Worm (Caenorhabditis elegans) whole organism, L4 larva: ENCODE results near the gene C01B10.9.

Experiments
- F26F4.8 ChIP-seq: fragments of 200-800 bp; sonication (Bioruptor generic); conservative IDR thresholded peaks from 2 replicates; pipeline ENCODE4 v1.3.6; 2022; ENCODE audit warnings: missing genetic modification characterization, missing compliant biosample characterization
- F37D6.2 ChIP-seq: sonication (generic microtip); optimal IDR thresholded peaks from 2 replicates; lab custom pipeline; 2016; ENCODE audit warnings: mild to moderate bottlenecking, missing genetic modification characterization, missing compliant biosample characterization
- F44E2.7 ChIP-seq: fragments of 200-800 bp; sonication (Bioruptor generic); IDR thresholded peaks from 2 replicates; pipeline ENCODE4 v2.1.2; 2022; ENCODE audit warnings: missing genetic modification characterization, missing compliant biosample characterization
- F49E8.2 ChIP-seq: sonication (generic microtip); optimal IDR thresholded peaks from 2 replicates; lab custom pipeline; 2016; ENCODE audit warnings: missing compliant biosample characterization, mild to moderate bottlenecking, missing genetic modification characterization, borderline replicate concordance
- Y105C5A.15 ChIP-seq: fragments of 200-800 bp; sonication (Bioruptor generic); IDR thresholded peaks from 2 replicates; pipeline ENCODE4 v1.3.6; 2022; ENCODE audit warnings: missing genetic modification characterization, missing compliant biosample characterization
- Y5F2A.4 ChIP-seq: fragments of 200-800 bp; sonication (Bioruptor generic); optimal IDR thresholded peaks from 2 replicates; lab custom pipeline; 2018; ENCODE audit warnings: mild to moderate bottlenecking, missing genetic modification characterization, missing compliant biosample characterization
- Y75B8A.6 ChIP-seq: fragments of 200-800 bp; sonication (Bioruptor generic); IDR thresholded peaks from 2 replicates; pipeline ENCODE4 v1.3.6; 2022; ENCODE audit warnings: missing genetic modification reagents, missing genetic modification characterization, missing compliant biosample characterization
- aha-1 ChIP-seq: fragments of 150-350 bp; peaks from one replicate; lab custom pipeline; 2014; ENCODE audit warnings: missing biosample characterization, missing genetic modification characterization
- ama-1 ChIP-seq: fragments of 150-350 bp; optimal IDR thresholded peaks from 2 replicates; lab custom pipeline; 2014; ENCODE audit warnings: inconsistent platforms, mixed read lengths
- ceh-44 ChIP-seq: fragments of 200-800 bp; sonication (Bioruptor generic); IDR thresholded peaks from 2 replicates; pipeline ENCODE4 v1.3.6; 2022; ENCODE audit warnings: missing genetic modification reagents, missing genetic modification characterization, missing compliant biosample characterization
- ceh-82 ChIP-seq: sonication (generic microtip); optimal IDR thresholded peaks from 2 replicates; lab custom pipeline; 2017; ENCODE audit warnings: missing biosample characterization, missing genetic modification characterization
- daf-16 ChIP-seq, 3 experiments: sonication (generic microtip); optimal IDR thresholded peaks; 2 replicates each; lab custom pipeline; 2016 to 2017; ENCODE audit warnings: missing genetic modification characterization in 3 of 3, missing genetic modification reagents in 3 of 3, mild to moderate bottlenecking in 2 of 3, missing compliant biosample characterization in 2 of 3, missing biosample characterization in 1 of 3, moderate library complexity in 1 of 3
- daf-8 ChIP-seq: fragments of 200-800 bp; sonication (Bioruptor generic); IDR thresholded peaks from 2 replicates; pipeline ENCODE4 v1.3.6; 2022; ENCODE audit warnings: missing genetic modification characterization, missing compliant biosample characterization
- duxl-1 ChIP-seq: sonication (generic microtip); optimal IDR thresholded peaks from 2 replicates; lab custom pipeline; 2016; ENCODE audit warnings: mild to moderate bottlenecking, missing genetic modification characterization, moderate library complexity, missing compliant biosample characterization; ENCODE audit not compliant: poor library complexity
- egl-27 ChIP-seq: sonication (generic microtip); optimal IDR thresholded peaks from 3 replicates; lab custom pipeline; 2017; ENCODE audit warnings: missing biosample characterization, missing genetic modification reagents, missing genetic modification characterization
- hlh-11 ChIP-seq: fragments of 200-800 bp; sonication (Bioruptor generic); optimal IDR thresholded peaks from 2 replicates; lab custom pipeline; 2018; ENCODE audit warnings: mild to moderate bottlenecking, missing genetic modification characterization, missing compliant biosample characterization
- hlh-30 ChIP-seq: sonication (generic microtip); optimal IDR thresholded peaks from 2 replicates; lab custom pipeline; 2017; ENCODE audit warnings: antibody characterized with exemption, mild to moderate bottlenecking, missing genetic modification characterization, missing compliant biosample characterization; ENCODE audit not compliant: insufficient read depth
- jun-1 ChIP-seq: fragments of 150-350 bp; optimal IDR thresholded peaks from 2 replicates; lab custom pipeline; 2014; ENCODE audit warnings: missing biosample characterization, missing genetic modification reagents, missing genetic modification characterization
- mdl-1 ChIP-seq, 2 experiments: fragments of 150-350 bp in 1 of 2; sonication (generic microtip) in 1 of 2; optimal IDR thresholded peaks; 2 replicates each; lab custom pipeline; 2014 to 2017; ENCODE audit warnings: missing biosample characterization in 2 of 2, missing genetic modification characterization in 2 of 2
- mep-1 ChIP-seq: fragments of 150-350 bp; sonication (generic microtip); optimal IDR thresholded peaks from 3 replicates; lab custom pipeline; 2014; ENCODE audit warnings: missing biosample characterization, missing genetic modification characterization
- mes-2 ChIP-seq: sonication (generic microtip); optimal IDR thresholded peaks from 2 replicates; lab custom pipeline; 2016; ENCODE audit warnings: missing genotype, mild to moderate bottlenecking, missing genetic modification characterization, missing compliant biosample characterization; ENCODE audit not compliant: poor library complexity, severe bottlenecking
- mxl-3 ChIP-seq: fragments of 200-800 bp; sonication (Bioruptor generic); optimal IDR thresholded peaks from 2 replicates; lab custom pipeline; 2018; ENCODE audit warnings: mild to moderate bottlenecking, missing genetic modification characterization, missing compliant biosample characterization
- nhr-102 ChIP-seq: sonication (generic microtip); optimal IDR thresholded peaks from 2 replicates; lab custom pipeline; 2016; ENCODE audit warnings: mild to moderate bottlenecking, missing genetic modification characterization, moderate library complexity, missing compliant biosample characterization
- nhr-28 ChIP-seq: fragments of 150-350 bp; optimal IDR thresholded peaks from 2 replicates; lab custom pipeline; 2014; ENCODE audit warnings: missing biosample characterization, missing genetic modification characterization
- nhr-41 ChIP-seq: fragments of 200-800 bp; sonication (Bioruptor generic); IDR thresholded peaks from 2 replicates; pipeline ENCODE4 v1.3.6; 2022; ENCODE audit warnings: missing genetic modification reagents, missing genetic modification characterization, missing compliant biosample characterization
- nhr-77 ChIP-seq: fragments of 150-350 bp; optimal IDR thresholded peaks from 2 replicates; lab custom pipeline; 2014; ENCODE audit warnings: missing biosample characterization, missing genetic modification characterization
- sdz-12 ChIP-seq: fragments of 200-800 bp; sonication (Bioruptor generic); optimal IDR thresholded peaks from 2 replicates; lab custom pipeline; 2018; ENCODE audit warnings: mild to moderate bottlenecking, missing genetic modification characterization, missing compliant biosample characterization
- skn-1 ChIP-seq: fragments of 150-350 bp; optimal IDR thresholded peaks from 2 replicates; lab custom pipeline; 2014; ENCODE audit warnings: missing biosample characterization, missing genetic modification characterization
- snpc-1.2 ChIP-seq: fragments of 200-800 bp; sonication (Bioruptor generic); IDR thresholded peaks from 2 replicates; pipeline ENCODE4 v1.3.6; 2022; ENCODE audit warnings: missing genetic modification reagents, missing genetic modification characterization, missing compliant biosample characterization
- snpc-4 ChIP-seq: fragments of 150-350 bp; optimal IDR thresholded peaks from 2 replicates; lab custom pipeline; 2014; ENCODE audit warnings: missing biosample characterization, missing genetic modification characterization
- vab-7 ChIP-seq: fragments of 200-800 bp; sonication (Bioruptor generic); IDR thresholded peaks from 2 replicates; pipeline ENCODE4 v1.3.6; 2022; ENCODE audit warnings: missing genetic modification reagents, missing genetic modification characterization, missing compliant biosample characterization
- zag-1 ChIP-seq: fragments of 150-350 bp; optimal IDR thresholded peaks from 2 replicates; lab custom pipeline; 2014; ENCODE audit warnings: missing biosample characterization, missing genetic modification characterization
- zip-2 ChIP-seq: fragments of 150-350 bp; optimal IDR thresholded peaks from 2 replicates; lab custom pipeline; 2014; ENCODE audit warnings: missing biosample characterization, missing genetic modification characterization
- ztf-11 ChIP-seq: fragments of 150-350 bp; optimal IDR thresholded peaks from 2 replicates; lab custom pipeline; 2014; ENCODE audit warnings: missing biosample characterization, missing genetic modification characterization
- ztf-7 ChIP-seq: fragments of 150-350 bp; optimal IDR thresholded peaks from 2 replicates; lab custom pipeline; 2014; ENCODE audit warnings: missing biosample characterization, missing genetic modification characterization

The C01B10.9 gene

DNA sequence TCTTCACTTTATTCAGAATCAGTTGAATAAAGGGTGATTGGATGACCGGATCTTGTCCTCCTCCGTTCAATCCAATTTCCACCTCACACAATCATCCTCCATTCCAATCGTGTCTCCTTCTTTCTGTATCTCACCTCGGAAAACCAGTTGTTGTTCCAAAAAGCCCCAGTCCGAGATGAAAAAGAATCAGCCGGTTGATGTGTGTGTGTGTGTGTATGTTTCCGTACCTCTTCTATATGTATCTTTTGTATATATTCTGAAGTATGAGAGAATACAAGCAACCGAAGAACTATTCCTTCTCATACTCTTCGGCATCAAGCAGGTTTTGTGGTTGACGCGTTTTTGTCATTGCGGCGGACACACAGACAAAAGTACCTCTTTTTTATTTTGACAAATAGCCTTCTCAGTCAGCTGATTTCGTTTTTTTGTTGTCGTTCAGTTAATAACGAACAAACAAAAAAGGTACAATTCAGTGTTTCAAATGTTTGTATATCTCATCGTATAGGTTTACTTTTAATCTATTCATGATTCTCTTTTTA, 21.7 kb downstream of the C01B10.9 start (continued):
- peak; percentile 61 for TF ChIP-seq hlh-11

DNA sequence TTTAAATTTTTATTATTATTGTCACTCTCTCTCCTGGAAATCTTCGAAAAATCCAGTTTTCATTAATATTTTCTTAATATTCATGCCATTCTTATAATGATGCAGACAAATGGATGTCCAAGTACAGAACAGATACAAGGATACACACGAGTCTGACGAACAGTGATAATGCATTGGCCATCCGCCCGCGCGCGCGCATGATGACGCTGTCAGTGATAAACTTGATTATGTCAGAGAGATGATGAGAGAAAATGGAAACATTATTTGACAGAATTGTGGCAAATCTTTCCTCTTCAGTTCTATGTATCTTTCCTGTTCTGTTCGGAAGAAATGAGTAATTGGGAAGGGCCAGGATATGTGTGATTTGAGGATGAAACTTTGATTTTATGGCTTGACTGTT, 23.7 kb downstream of the C01B10.9 start:
- peak; percentile 60 for TF ChIP-seq nhr-28 (tag; lab: Kevin White, UChicago)
- TF ChIP-seq hlh-11 = peak; percentile 28
- no peak for TF ChIP-seq Y75B8A.6 (GFP tag; lab: Robert Waterston, UW)
- TF ChIP-seq mes-2 (tag; lab: Kevin White, UChicago) = no peak
- TF ChIP-seq hlh-30 (tag; lab: Kevin White, UChicago) = peak; percentile 36
- TF ChIP-seq mdl-1 (tag; optimal IDR thresholded peaks at IDR 0.05; lab: Kevin White, UChicago) = peak in 1 of 2 experiments; percentile 46
- TF ChIP-seq zag-1 (tag; lab: Kevin White, UChicago) = no peak
- TF ChIP-seq nhr-41 = no peak
- TF ChIP-seq ztf-7 (tag; lab: Kevin White, UChicago) = no peak
- no peak for TF ChIP-seq egl-27 (tag; lab: Kevin White, UChicago)
- TF ChIP-seq mxl-3 = peak; percentile 73
- peak; percentile 2 for TF ChIP-seq aha-1 (tag; lab: Kevin White, UChicago)

DNA sequence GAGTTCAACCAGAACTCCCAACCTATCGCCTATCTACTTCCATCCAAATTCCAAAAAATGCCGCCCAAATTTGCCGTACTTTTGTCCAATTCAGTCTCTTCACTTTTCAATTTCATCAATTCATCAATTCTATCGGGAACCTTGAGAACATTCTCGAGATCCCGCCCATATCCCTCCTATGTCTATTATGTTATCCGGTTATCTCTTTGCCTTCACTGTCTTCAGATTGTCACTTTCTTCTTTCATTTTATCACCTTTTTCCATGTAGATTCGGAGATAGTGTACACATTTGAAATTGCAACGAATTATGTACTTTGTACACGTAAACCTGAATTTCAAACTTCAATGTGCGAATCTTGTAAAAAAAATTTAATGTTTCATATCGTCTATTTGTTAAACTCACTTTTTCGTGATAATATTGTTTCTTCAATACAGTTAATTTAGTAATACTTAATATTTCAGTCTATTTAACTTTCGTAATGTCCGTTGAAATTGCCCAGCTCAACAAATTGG, 25.6 kb downstream of the C01B10.9 start, which contains the start of gene C01B10.11:
Gene C01B10.11 (plus strand): TSS at position 463 of the 513 bp plus-strand sequence.
- peak; percentile 3 for TF ChIP-seq hlh-11
- no peak for TF ChIP-seq vab-7 (GFP tag; lab: Robert Waterston, UW)
- TF ChIP-seq aha-1 (tag; lab: Kevin White, UChicago) = peak; percentile 26
- no peak for TF ChIP-seq snpc-4 (tag; lab: Kevin White, UChicago)
- TF ChIP-seq zip-2 (tag; lab: Kevin White, UChicago) = no peak
- TF ChIP-seq nhr-28 (tag; lab: Kevin White, UChicago) = peak; percentile 32

DNA sequence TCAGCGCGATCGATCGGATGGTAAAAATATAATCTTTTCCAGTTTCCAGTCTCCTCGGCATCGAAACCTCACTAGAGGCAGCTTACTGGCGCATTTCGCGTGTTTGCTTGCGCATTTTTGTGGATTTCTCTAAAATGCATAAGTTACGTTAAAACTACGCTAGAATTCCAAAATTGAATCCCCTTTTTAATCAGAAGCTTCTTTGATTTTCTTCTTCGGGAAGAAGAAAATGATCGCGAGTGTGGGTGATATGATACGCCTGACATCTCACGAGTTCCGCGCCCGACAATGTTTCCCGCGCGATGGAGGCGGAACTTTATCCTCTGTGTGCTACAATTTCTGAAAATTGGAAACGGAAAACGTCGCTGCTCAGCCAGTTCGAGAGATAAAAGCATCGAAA, 32.3 kb downstream of the C01B10.9 start:
- TF ChIP-seq snpc-4 (tag; lab: Kevin White, UChicago) = peak; percentile 11
- TF ChIP-seq ama-1 = peak; percentile 78
- TF ChIP-seq F26F4.8 (GFP tag; lab: Robert Waterston, UW) = no peak
- peak; percentile 93 for TF ChIP-seq F49E8.2 (tag; lab: Kevin White, UChicago)
- TF ChIP-seq mes-2 (tag; lab: Kevin White, UChicago) = peak; percentile 32
- TF ChIP-seq snpc-1.2 (GFP tag; lab: Robert Waterston, UW) = peak; percentile 97
- TF ChIP-seq daf-16 (GFP tag; optimal IDR thresholded peaks at IDR 0.05; lab: Kevin White, UChicago) = no peak
- no peak for TF ChIP-seq daf-16 (tag; optimal IDR thresholded peaks at IDR 0.05; lab: Kevin White, UChicago)
- TF ChIP-seq F44E2.7 (GFP tag; lab: Robert Waterston, UW) = no peak
- no peak for TF ChIP-seq Y5F2A.4
- no peak for TF ChIP-seq daf-8
- 0 out of 2 replicates have a peak, but pooled peaks have one; percentile 27 for TF ChIP-seq ceh-44

DNA sequence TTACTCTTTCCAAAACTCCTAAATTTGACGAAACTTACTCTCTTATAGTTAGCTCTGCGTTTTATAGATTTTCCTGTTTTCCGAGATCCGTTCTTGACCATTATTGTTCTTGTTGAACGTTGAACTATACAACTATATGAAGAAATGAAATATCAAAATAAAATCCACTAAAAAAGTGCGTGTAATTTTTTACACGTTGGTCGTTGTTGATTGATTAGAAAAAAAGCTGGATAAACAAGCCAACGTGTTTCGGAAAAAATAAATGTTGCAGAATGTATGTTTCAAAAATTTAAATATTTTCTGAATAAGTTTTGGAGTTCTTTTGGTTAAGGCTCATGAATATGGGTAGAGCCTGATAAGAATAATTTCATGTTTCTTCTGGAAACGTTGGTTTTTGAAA, 35.9 kb downstream of the C01B10.9 start, which contains the start of gene Y73B6A.1:
Gene Y73B6A.1 (minus strand): TSS at position 101 of the 400 bp plus-strand sequence.
- TF ChIP-seq jun-1 (tag; lab: Kevin White, UChicago) (no peak), duxl-1 (no peak), F37D6.2 (tag; lab: Kevin White, UChicago) (no peak), Y105C5A.15 (GFP tag; lab: Robert Waterston, UW) (no peak), nhr-77 (tag; lab: Kevin White, UChicago) (no peak), nhr-102 (no peak), Y75B8A.6 (GFP tag; lab: Robert Waterston, UW) (no peak), zag-1 (tag; lab: Kevin White, UChicago) (no peak), sdz-12 (GFP tag; lab: Kevin White, UChicago) (no peak), ceh-82 (tag; lab: Kevin White, UChicago) (no peak), mep-1 (tag; lab: Kevin White, UChicago) (no peak), skn-1 (tag; lab: Kevin White, UChicago) (no peak), ztf-11 (tag; lab: Kevin White, UChicago) (no peak)
- TF ChIP-seq, all 104 proteins: peak for 0
